Fruit fly (Drosophila melanogaster) whole organism, pupa: ENCODE data around the gene CG14362.

ENCODE experiments used
- CG14655 ChIP-seq: fragments of 200-800 bp; sonication (Bioruptor generic); optimal IDR thresholded peaks from 3 replicates; lab custom pipeline; 2017; ENCODE audit warnings: mild to moderate bottlenecking, missing biosample characterization, missing genetic modification reagents, missing genetic modification characterization
- CG15710 ChIP-seq: fragments of 200-800 bp; sonication (Bioruptor generic); optimal IDR thresholded peaks from 2 replicates; lab custom pipeline; 2018; ENCODE audit warnings: missing biosample characterization, mild to moderate bottlenecking, missing genetic modification characterization, moderate library complexity
- EcR ChIP-seq: fragments of 200-800 bp; sonication (Bioruptor generic); optimal IDR thresholded peaks from 3 replicates; lab custom pipeline; 2019; ENCODE audit warnings: missing biosample characterization, missing genetic modification characterization, mild to moderate bottlenecking, moderate library complexity, missing genetic modification reagents

DNA sequence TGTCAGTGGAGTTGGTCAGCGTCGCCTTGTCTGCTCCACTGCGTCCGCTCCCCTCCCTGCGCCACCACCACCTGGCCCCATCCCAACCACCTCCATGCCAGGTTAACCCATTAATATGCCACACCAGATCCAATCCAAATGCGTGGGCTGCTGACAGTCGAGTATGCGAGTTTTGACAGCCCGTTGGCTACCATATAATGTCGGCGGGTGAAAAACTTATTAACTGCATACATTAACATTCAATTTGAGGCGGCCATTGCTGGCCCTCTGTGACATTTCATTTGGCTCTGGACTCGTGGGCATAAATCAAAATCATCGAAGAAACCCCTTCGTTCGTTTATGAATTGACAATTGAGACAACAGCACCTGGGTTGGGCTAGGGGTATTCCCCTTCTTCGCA is 32.6 kb upstream of the CG14362 start:
- TF ChIP-seq CG14655 (no peak), CG15710 (no peak), EcR (GFP tag; lab: Kevin White, UChicago) (no peak)
